Fruit fly (Drosophila melanogaster): ENCODE measurements around the gene Samuel.

Gene Samuel

dm6 chr2L:11058111-11058665 lies 8.6 kb downstream of the Samuel start (continued):
- TF ChIP-seq Dip3 (GFP tag; optimal IDR thresholded peaks at IDR 0.05) = no peak
- TF ChIP-seq jigr1 (GFP tag; IDR thresholded peaks at IDR 0.05) = no peak
- TF ChIP-seq Hr39 (optimal IDR thresholded peaks at IDR 0.05) = no peak
- no peak for TF ChIP-seq vfl (GFP tag; optimal IDR thresholded peaks at IDR 0.05)
- no peak for TF ChIP-seq CG7271 (tag; optimal IDR thresholded peaks at IDR 0.05)
- TF ChIP-seq CG6654 (GFP tag; optimal IDR thresholded peaks at IDR 0.05) = no peak
- no peak for TF ChIP-seq lbe (GFP tag; optimal IDR thresholded peaks at IDR 0.05)
- no peak for TF ChIP-seq hbn (GFP tag; IDR thresholded peaks at IDR 0.05; ENCODE audit: partially characterized antibody)
- no peak for TF ChIP-seq dpn (GFP tag; optimal IDR thresholded peaks at IDR 0.05)
- no peak for TF ChIP-seq YL-1 (GFP tag; optimal IDR thresholded peaks at IDR 0.05)
- TF ChIP-seq ash1 (GFP tag; optimal IDR thresholded peaks at IDR 0.05) = no peak
- no peak for TF ChIP-seq NfI (GFP tag; optimal IDR thresholded peaks at IDR 0.05)
- no peak for TF ChIP-seq Stat92E (GFP tag; optimal IDR thresholded peaks at IDR 0.05)
- TF ChIP-seq ems (GFP tag; optimal IDR thresholded peaks at IDR 0.05) = no peak
- TF ChIP-seq wor (GFP tag; IDR thresholded peaks at IDR 0.05) = 0 out of 2 replicates have a peak, but pooled peaks have one; percentile 13
- no peak for TF ChIP-seq Awh (GFP tag; IDR thresholded peaks at IDR 0.05)
- peak; percentile 64 for TF ChIP-seq tio (GFP tag; optimal IDR thresholded peaks at IDR 0.05)
- no peak for TF ChIP-seq Atf6 (GFP tag; IDR thresholded peaks at IDR 0.05)
- no peak for TF ChIP-seq Dll (GFP tag; IDR thresholded peaks at IDR 0.05; ENCODE audit: partially characterized antibody)
- TF ChIP-seq CG11504 (tag; optimal IDR thresholded peaks at IDR 0.05) = no peak
- no peak for TF ChIP-seq Hr51 (GFP tag; optimal IDR thresholded peaks at IDR 0.05)
- no peak for TF ChIP-seq B-H2 (GFP tag; optimal IDR thresholded peaks at IDR 0.05)
- no peak for TF ChIP-seq nom (GFP tag; optimal IDR thresholded peaks at IDR 0.05)
- TF ChIP-seq CG10431 (GFP tag; optimal IDR thresholded peaks at IDR 0.05) = no peak
- TF ChIP-seq CG7745 (tag; optimal IDR thresholded peaks at IDR 0.05) = no peak
- TF ChIP-seq gem (tag; optimal IDR thresholded peaks at IDR 0.05) = no peak
- TF ChIP-seq HLH3B (GFP tag; IDR thresholded peaks at IDR 0.05) = no peak; the same call in 1 of the 2 replicates
- TF ChIP-seq phol (tag; optimal IDR thresholded peaks at IDR 0.05) = no peak
- peak; percentile 35 for TF ChIP-seq CG16815 (GFP tag; optimal IDR thresholded peaks at IDR 0.05)
- TF ChIP-seq NC2α (GFP tag; optimal IDR thresholded peaks at IDR 0.05) = no peak
- TF ChIP-seq vvl (GFP tag; IDR thresholded peaks at IDR 0.05) = 0 out of 2 replicates have a peak, but pooled peaks have one; percentile 15
- no peak for TF ChIP-seq CG7786 (GFP tag; optimal IDR thresholded peaks at IDR 0.05)
- TF ChIP-seq Oli (tag; optimal IDR thresholded peaks at IDR 0.05) = no peak
- TF ChIP-seq pita (GFP tag; optimal IDR thresholded peaks at IDR 0.05) = no peak
- TF ChIP-seq CG18476 (GFP tag; optimal IDR thresholded peaks at IDR 0.05) = no peak
- no peak for TF ChIP-seq dm (GFP tag; optimal IDR thresholded peaks at IDR 0.05)
- no peak for TF ChIP-seq unc-4 (GFP tag; IDR thresholded peaks at IDR 0.05; ENCODE audit: partially characterized antibody)
- no peak for TF ChIP-seq fd64A (GFP tag; optimal IDR thresholded peaks at IDR 0.05)
- TF ChIP-seq CG13624 (GFP tag; optimal IDR thresholded peaks at IDR 0.05) = no peak
- TF ChIP-seq CG11085 (GFP tag; IDR thresholded peaks at IDR 0.05) = no peak
- TF ChIP-seq CG16863 (GFP tag; optimal IDR thresholded peaks at IDR 0.05) = no peak
- TF ChIP-seq br (optimal IDR thresholded peaks at IDR 0.05) = no peak
- no peak for TF ChIP-seq CG3726 (GFP tag; IDR thresholded peaks at IDR 0.05)
- TF ChIP-seq CG9437 (GFP tag; optimal IDR thresholded peaks at IDR 0.05) = no peak
- TF ChIP-seq amos (GFP tag; IDR thresholded peaks at IDR 0.05; ENCODE audit: partially characterized antibody) = no peak
- no peak for TF ChIP-seq Usf (GFP tag; optimal IDR thresholded peaks at IDR 0.05)
- no peak for TF ChIP-seq MESR4 (GFP tag; optimal IDR thresholded peaks at IDR 0.05)
- TF ChIP-seq tap (tag; optimal IDR thresholded peaks at IDR 0.05) = no peak
- no peak for TF ChIP-seq fd102C (GFP tag; optimal IDR thresholded peaks at IDR 0.05)
- TF ChIP-seq ind (GFP tag; optimal IDR thresholded peaks at IDR 0.05) = no peak
- TF ChIP-seq CG12071 (GFP tag; optimal IDR thresholded peaks at IDR 0.05) = no peak

All from whole organism, embryonic.